Fruit fly (Drosophila melanogaster): Measurements from ENCODE around the gene Ir7a.

DNA sequence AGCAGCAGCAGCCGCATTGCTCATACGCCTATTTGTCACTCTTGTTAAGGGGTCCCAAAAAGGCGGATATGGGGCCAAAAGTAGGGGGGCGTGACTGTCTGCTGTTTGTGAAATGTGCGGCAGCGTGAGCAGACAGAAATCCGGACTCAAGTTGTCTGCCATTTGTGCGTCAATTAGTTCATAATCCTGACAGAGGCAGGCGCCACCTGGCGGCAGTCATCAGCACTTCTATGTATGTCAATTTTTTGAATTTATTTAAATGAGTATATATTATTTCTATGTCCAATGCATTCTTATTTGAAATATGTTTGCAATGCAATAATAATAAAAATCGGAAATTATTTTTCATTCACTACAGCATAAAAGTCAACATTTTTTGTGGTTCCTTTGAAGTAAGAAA is 20.7 kb upstream of the Ir7a start:
- TF ChIP-seq Dll (optimal IDR thresholded peaks at IDR 0.05) (no peak), usp (GFP tag; optimal IDR thresholded peaks at IDR 0.05) (no peak), CG8478 (optimal IDR thresholded peaks at IDR 0.05) (no peak), psq (optimal IDR thresholded peaks at IDR 0.05) (no peak), pan (optimal IDR thresholded peaks at IDR 0.05) (no peak)

All from whole organism.